Worm (Caenorhabditis elegans) whole organism, L3 larva: ENCODE data around the gene R11D1.13.

Source experiments
- R02D3.7 ChIP-seq: fragments of 150-350 bp; optimal IDR thresholded peaks from 2 replicates; lab custom pipeline; 2014; ENCODE audit warnings: missing biosample characterization, missing genetic modification characterization
- ZK546.5 ChIP-seq: sonication (generic microtip); optimal IDR thresholded peaks from 2 replicates; lab custom pipeline; 2017; ENCODE audit warnings: missing biosample characterization, missing genetic modification characterization
- aly-2 ChIP-seq: fragments of 150-350 bp; optimal IDR thresholded peaks from 2 replicates; lab custom pipeline; 2014; ENCODE audit warnings: missing biosample characterization, missing genetic modification characterization
- ama-1 ChIP-seq: fragments of 150-350 bp; optimal IDR thresholded peaks from 2 replicates; lab custom pipeline; 2018
- ceh-16 ChIP-seq: sonication (generic microtip); optimal IDR thresholded peaks from 2 replicates; lab custom pipeline; 2017; ENCODE audit warnings: missing biosample characterization, missing genetic modification characterization
- ceh-82 ChIP-seq: fragments of 150-350 bp; optimal IDR thresholded peaks from 2 replicates; lab custom pipeline; 2014; ENCODE audit warnings: missing biosample characterization, missing genetic modification characterization
- elt-1 ChIP-seq: fragments of 150-350 bp; optimal IDR thresholded peaks from 2 replicates; lab custom pipeline; 2014; ENCODE audit warnings: missing biosample characterization, missing genetic modification characterization
- elt-2 ChIP-seq: sonication (generic microtip); optimal IDR thresholded peaks from 2 replicates; lab custom pipeline; 2016; ENCODE audit warnings: missing genetic modification reagents, mild to moderate bottlenecking, missing genetic modification characterization, missing compliant biosample characterization
- elt-3 ChIP-seq, 3 experiments: fragments of 150-350 bp in 1 of 3; sonication (generic microtip) in 2 of 3; optimal IDR thresholded peaks; 2 replicates in 2 of 3; 4 replicates in 1 of 3; lab custom pipeline; 2014 to 2017; ENCODE audit warnings: missing biosample characterization in 3 of 3, missing genetic modification characterization in 3 of 3
- fkh-10 ChIP-seq: sonication (generic microtip); optimal IDR thresholded peaks from 2 replicates; lab custom pipeline; 2017; ENCODE audit warnings: missing biosample characterization, missing genetic modification reagents, missing genetic modification characterization
- fkh-2 ChIP-seq: fragments of 150-350 bp; optimal IDR thresholded peaks from 2 replicates; lab custom pipeline; 2014; ENCODE audit warnings: missing biosample characterization, missing genetic modification reagents, missing genetic modification characterization
- hmg-11 ChIP-seq: sonication (generic microtip); optimal IDR thresholded peaks from 2 replicates; lab custom pipeline; 2016; ENCODE audit warnings: missing genetic modification characterization, missing compliant biosample characterization
- jun-1 ChIP-seq: fragments of 150-350 bp; optimal IDR thresholded peaks from 2 replicates; lab custom pipeline; 2014; ENCODE audit warnings: missing biosample characterization, missing genetic modification reagents, missing genetic modification characterization
- lin-15B ChIP-seq: fragments of 150-350 bp; optimal IDR thresholded peaks from 2 replicates; lab custom pipeline; 2014; ENCODE audit warnings: missing biosample characterization, missing genetic modification characterization
- lin-39 ChIP-seq: fragments of 150-350 bp; optimal IDR thresholded peaks from 2 replicates; lab custom pipeline; 2018; ENCODE audit warnings: missing biosample characterization, missing genetic modification reagents, missing genetic modification characterization
- lsy-12 ChIP-seq: sonication (generic microtip); optimal IDR thresholded peaks from 2 replicates; lab custom pipeline; 2016; ENCODE audit warnings: mild to moderate bottlenecking, missing genetic modification characterization, missing compliant biosample characterization
- mdl-1 ChIP-seq: fragments of 150-350 bp; optimal IDR thresholded peaks from 2 replicates; lab custom pipeline; 2014; ENCODE audit warnings: missing biosample characterization, missing genetic modification characterization
- nfya-1 ChIP-seq: sonication (generic microtip); optimal IDR thresholded peaks from 2 replicates; lab custom pipeline; 2017; ENCODE audit warnings: missing genetic modification characterization, mild to moderate bottlenecking, missing compliant biosample characterization, antibody characterized with exemption, moderate library complexity; ENCODE audit not compliant: insufficient read depth
- nhr-237 ChIP-seq: fragments of 150-350 bp; optimal IDR thresholded peaks from 2 replicates; lab custom pipeline; 2014; ENCODE audit warnings: missing biosample characterization, missing genetic modification characterization
- nhr-25 ChIP-seq: sonication (generic microtip); optimal IDR thresholded peaks from 2 replicates; lab custom pipeline; 2017; ENCODE audit warnings: missing biosample characterization, missing genetic modification characterization
- nhr-28 ChIP-seq: fragments of 150-350 bp; optimal IDR thresholded peaks from 2 replicates; lab custom pipeline; 2014; ENCODE audit warnings: missing biosample characterization, missing genetic modification characterization
- nhr-67 ChIP-seq: fragments of 150-350 bp; optimal IDR thresholded peaks from 2 replicates; lab custom pipeline; 2014; ENCODE audit warnings: missing biosample characterization, missing genetic modification characterization
- nhr-76 ChIP-seq: fragments of 150-350 bp; sonication (generic microtip); optimal IDR thresholded peaks from 5 replicates; lab custom pipeline; 2014; ENCODE audit warnings: missing biosample characterization, missing genetic modification characterization
- nhr-77 ChIP-seq: fragments of 150-350 bp; optimal IDR thresholded peaks from 2 replicates; lab custom pipeline; 2014; ENCODE audit warnings: missing biosample characterization, missing genetic modification characterization
- pha-4 ChIP-seq: fragments of 150-350 bp; optimal IDR thresholded peaks from 2 replicates; lab custom pipeline; 2014; ENCODE audit warnings: missing biosample characterization, missing genetic modification reagents, missing genetic modification characterization
- sea-2 ChIP-seq: fragments of 150-350 bp; sonication (generic microtip); optimal IDR thresholded peaks from 4 replicates; lab custom pipeline; 2014; ENCODE audit warnings: missing biosample characterization, missing genetic modification reagents, missing genetic modification characterization
- skn-1 ChIP-seq: fragments of 150-350 bp; optimal IDR thresholded peaks from 2 replicates; lab custom pipeline; 2014; ENCODE audit warnings: missing biosample characterization, missing genetic modification characterization
- tbx-2 ChIP-seq: sonication (generic microtip); optimal IDR thresholded peaks from 2 replicates; lab custom pipeline; 2016; ENCODE audit warnings: mild to moderate bottlenecking, missing genetic modification characterization, missing compliant biosample characterization
- ztf-11 ChIP-seq: fragments of 150-350 bp; optimal IDR thresholded peaks from 2 replicates; lab custom pipeline; 2014; ENCODE audit warnings: missing biosample characterization, missing genetic modification characterization

R11D1.13 gene

ce11 chrV:12727104-12727637, at the start of gene R11D1.13:
TSS of gene R11D1.13 (plus strand) at chrV:12727154.
- no peak for TF ChIP-seq nfya-1 (tag; lab: Kevin White, UChicago)
- TF ChIP-seq ceh-16 (tag; lab: Kevin White, UChicago), result no peak
- TF ChIP-seq R02D3.7 (tag; lab: Kevin White, UChicago), result no peak
- no peak for TF ChIP-seq nhr-77 (tag; lab: Kevin White, UChicago)
- no peak for TF ChIP-seq jun-1 (tag; lab: Kevin White, UChicago)
- TF ChIP-seq sea-2, result no peak
- no peak for TF ChIP-seq ceh-82 (tag; lab: Kevin White, UChicago)
- TF ChIP-seq hmg-11 (tag; lab: Kevin White, UChicago), result no peak
- no peak for TF ChIP-seq pha-4 (tag; lab: Kevin White, UChicago)

DNA sequence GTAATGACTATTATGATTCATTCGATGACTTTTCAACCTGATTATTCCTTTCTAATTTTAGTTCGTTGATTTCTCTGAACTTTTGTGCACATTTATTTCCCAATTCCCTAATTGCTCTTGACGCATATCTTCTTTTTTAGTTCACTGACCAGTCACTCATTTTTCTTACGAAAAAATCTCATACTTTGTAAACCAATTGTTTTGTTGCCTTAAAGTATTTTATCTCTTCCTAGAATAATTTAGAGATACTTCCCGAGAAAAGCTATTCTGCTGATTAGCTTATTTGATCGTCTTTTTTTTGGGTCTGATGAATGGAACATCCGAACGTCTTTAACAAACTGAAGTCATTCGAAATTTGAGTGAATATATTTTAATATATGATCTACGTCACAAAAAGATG, 47.7 kb upstream of the R11D1.13 start:
- TF ChIP-seq ztf-11 (tag; lab: Kevin White, UChicago), result no peak
- TF ChIP-seq nhr-237 (tag; lab: Kevin White, UChicago), result no peak
- no peak for TF ChIP-seq sea-2
- TF ChIP-seq, all 47 proteins: peak for 0

ce11 chrV:12679807-12680206, 47.1 kb upstream of the R11D1.13 start, which contains the start of gene frpr-15:
TSS of gene frpr-15 (plus strand) at chrV:12680107.
- TF ChIP-seq fkh-10 (GFP tag; lab: Kevin White, UChicago), result no peak

ce11 chrV:12683205-12683604, 43.7 kb upstream of the R11D1.13 start:
- no peak for TF ChIP-seq ama-1 (lab: Kevin White, UChicago)
- no peak for TF ChIP-seq fkh-2
- TF ChIP-seq, all 47 proteins: peak for 0

DNA sequence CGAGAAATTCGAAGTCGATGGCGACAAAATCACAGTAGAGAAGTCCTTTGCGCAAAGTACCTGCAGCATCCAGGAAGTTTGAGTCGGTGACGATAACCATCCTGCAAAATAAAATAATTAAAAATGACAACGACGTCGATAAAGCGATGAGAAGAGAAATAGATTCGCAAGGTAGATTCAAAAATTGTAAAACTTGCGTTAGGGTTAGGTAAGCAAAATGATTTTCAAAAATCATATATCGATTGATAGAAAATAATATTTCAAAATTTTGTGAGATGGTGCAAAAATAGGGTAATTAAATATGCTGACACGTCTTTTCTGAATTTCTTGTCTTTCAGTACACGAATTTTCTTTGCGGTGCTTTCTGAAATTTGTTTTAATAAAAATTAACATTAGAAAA, 31.8 kb upstream of the R11D1.13 start, which contains the start of gene parn-1:
Gene parn-1 (minus strand): TSS at position 101 of the 400 bp plus-strand sequence.
- TF ChIP-seq nhr-25 (tag; lab: Kevin White, UChicago) (no peak), elt-1 (no peak), ZK546.5 (tag; lab: Kevin White, UChicago) (no peak), elt-3 (tag; optimal IDR thresholded peaks at IDR 0.05; lab: Kevin White, UChicago) (no peak), lsy-12 (tag; lab: Kevin White, UChicago) (no peak), hmg-11 (tag; lab: Kevin White, UChicago) (no peak), nhr-76 (tag; lab: Kevin White, UChicago) (no peak), lin-39 (tag; lab: Kevin White, UChicago) (no peak), ceh-82 (tag; lab: Kevin White, UChicago) (no peak), tbx-2 (tag; lab: Kevin White, UChicago) (no peak), lin-15B (tag; lab: Kevin White, UChicago) (no peak), nhr-28 (tag; lab: Kevin White, UChicago) (no peak), elt-2 (tag; lab: Kevin White, UChicago) (no peak), nhr-67 (tag; lab: Kevin White, UChicago) (no peak), jun-1 (tag; lab: Kevin White, UChicago) (no peak), mdl-1 (tag; lab: Kevin White, UChicago) (no peak), aly-2 (tag; lab: Kevin White, UChicago) (no peak)
- TF ChIP-seq, all 47 proteins: peak for 0

- no peak for TF ChIP-seq elt-2 (tag; lab: Kevin White, UChicago)
- peak; percentile 3 for TF ChIP-seq hmg-11 (tag; lab: Kevin White, UChicago)
- TF ChIP-seq lsy-12 (tag; lab: Kevin White, UChicago), result no peak
These were observed 31.0 kb upstream of the R11D1.13 start, which contains the start of gene K10C8.4 for ce11 chrV:12695968-12696367. TSS of gene K10C8.4 (plus strand) at chrV:12696268.

- TF ChIP-seq lin-15B (tag; lab: Kevin White, UChicago) (no peak), skn-1 (tag; lab: Kevin White, UChicago) (no peak), ceh-82 (tag; lab: Kevin White, UChicago) (no peak)
These were observed 30.2 kb upstream of the R11D1.13 start for ce11 chrV:12696790-12697189.
